Fruit fly (Drosophila melanogaster): Measurements from ENCODE around the gene Dnaaf5.
A peak's percentile ranks its signal among the peaks of the same experiment; 100 is the strongest.

Dnaaf5 gene

dm6 chr3R:14353733-14354152 lies 7.8 kb downstream of the Dnaaf5 start (continued):
- TF ChIP-seq HLH4C (GFP tag; IDR thresholded peaks at IDR 0.05; ENCODE audit: partially characterized antibody), result no peak
- TF ChIP-seq CG2889 (GFP tag; IDR thresholded peaks at IDR 0.05), result no peak
- no peak for TF ChIP-seq Dip3 (GFP tag; optimal IDR thresholded peaks at IDR 0.05)
- no peak for TF ChIP-seq pho (GFP tag; optimal IDR thresholded peaks at IDR 0.05)
- TF ChIP-seq CG13296 (GFP tag; optimal IDR thresholded peaks at IDR 0.05), result peak; percentile 81
- no peak for TF ChIP-seq gfzf (GFP tag; optimal IDR thresholded peaks at IDR 0.05)
- TF ChIP-seq C15 (GFP tag; IDR thresholded peaks at IDR 0.05), result 0 out of 3 replicates have a peak, but pooled peaks have one; percentile 42
- 0 out of 2 replicates have a peak, but pooled peaks have one; percentile 38 for TF ChIP-seq CG14014 (GFP tag; IDR thresholded peaks at IDR 0.05)
- TF ChIP-seq run (tag; optimal IDR thresholded peaks at IDR 0.05), result peak; percentile 43
- TF ChIP-seq grau (tag; optimal IDR thresholded peaks at IDR 0.05), result peak; percentile 76
- no peak for TF ChIP-seq MESR4 (GFP tag; optimal IDR thresholded peaks at IDR 0.05)
- no peak for TF ChIP-seq CG17612 (GFP tag; IDR thresholded peaks at IDR 0.05)
- TF ChIP-seq YL-1 (GFP tag; optimal IDR thresholded peaks at IDR 0.05), result no peak
- TF ChIP-seq CG18011 (GFP tag; optimal IDR thresholded peaks at IDR 0.05), result no peak
- peak; percentile 57 for TF ChIP-seq nerfin-1 (tag; optimal IDR thresholded peaks at IDR 0.05)
- peak; percentile 71 for TF ChIP-seq nau (GFP tag; optimal IDR thresholded peaks at IDR 0.05)
- TF ChIP-seq sna (GFP tag; IDR thresholded peaks at IDR 0.05; ENCODE audit: partially characterized antibody), result no peak
- TF ChIP-seq Jarid2 (GFP tag; optimal IDR thresholded peaks at IDR 0.05), result peak; percentile 44
- no peak for TF ChIP-seq grn (GFP tag; optimal IDR thresholded peaks at IDR 0.05)
- no peak for TF ChIP-seq CG6175 (GFP tag; IDR thresholded peaks at IDR 0.05)
- TF ChIP-seq trh (GFP tag; optimal IDR thresholded peaks at IDR 0.05), result no peak
- no peak for TF ChIP-seq CG12744 (GFP tag; optimal IDR thresholded peaks at IDR 0.05)
- TF ChIP-seq Awh (GFP tag; IDR thresholded peaks at IDR 0.05), result peak; percentile 39; the same call in 1 of the 2 replicates
- no peak for TF ChIP-seq Stat92E (GFP tag; optimal IDR thresholded peaks at IDR 0.05)
- TF ChIP-seq ind (GFP tag; optimal IDR thresholded peaks at IDR 0.05), result peak; percentile 72
- TF ChIP-seq Hr51 (GFP tag; optimal IDR thresholded peaks at IDR 0.05), result peak in 1 of 2 experiments; percentile 80
- TF ChIP-seq CG12236 (GFP tag; optimal IDR thresholded peaks at IDR 0.05), result no peak
- no peak for TF ChIP-seq CG3838 (GFP tag; optimal IDR thresholded peaks at IDR 0.05)
- peak; percentile 89 for TF ChIP-seq CG17361 (GFP tag; IDR thresholded peaks at IDR 0.05)
- TF ChIP-seq dpn (GFP tag; optimal IDR thresholded peaks at IDR 0.05), result peak in 1 of 2 experiments; percentile 38
- peak; percentile 74 for TF ChIP-seq Oli (tag; optimal IDR thresholded peaks at IDR 0.05)
- TF ChIP-seq zen (tag; optimal IDR thresholded peaks at IDR 0.05), result peak; percentile 23
- peak; percentile 44 for TF ChIP-seq NfI (GFP tag; optimal IDR thresholded peaks at IDR 0.05)
- TF ChIP-seq Ravus (GFP tag; IDR thresholded peaks at IDR 0.05), result no peak
- TF ChIP-seq CG18599 (GFP tag; optimal IDR thresholded peaks at IDR 0.05), result peak; percentile 87
- no peak for TF ChIP-seq Bgb (GFP tag; IDR thresholded peaks at IDR 0.05; ENCODE audit: partially characterized antibody)
- TF ChIP-seq nmo (GFP tag; optimal IDR thresholded peaks at IDR 0.05), result peak; percentile 74
- TF ChIP-seq CG17912 (GFP tag; optimal IDR thresholded peaks at IDR 0.05), result no peak
- no peak for TF ChIP-seq zfh2 (GFP tag; optimal IDR thresholded peaks at IDR 0.05)
- TF ChIP-seq CG9817 (tag; optimal IDR thresholded peaks at IDR 0.05), result peak; percentile 58
- TF ChIP-seq Atf-2 (GFP tag; optimal IDR thresholded peaks at IDR 0.05), result no peak
- peak; percentile 33 for TF ChIP-seq CG3407 (GFP tag; optimal IDR thresholded peaks at IDR 0.05)
- TF ChIP-seq CoRest (tag; optimal IDR thresholded peaks at IDR 0.05), result peak; percentile 77
- TF ChIP-seq sqz (GFP tag; optimal IDR thresholded peaks at IDR 0.05), result peak; percentile 62
- TF ChIP-seq HLH3B (GFP tag; IDR thresholded peaks at IDR 0.05), result peak; percentile 62
- 0 out of 2 replicates have a peak, but pooled peaks have one; percentile 21 for TF ChIP-seq CG9932 (GFP tag; IDR thresholded peaks at IDR 0.05)
- peak; percentile 62 for TF ChIP-seq CG6254 (GFP tag; optimal IDR thresholded peaks at IDR 0.05)
- no peak for TF ChIP-seq chn (GFP tag; optimal IDR thresholded peaks at IDR 0.05)
- TF ChIP-seq CG11560 (tag; IDR thresholded peaks at IDR 0.05), result no peak
- TF ChIP-seq Chrac-16 (GFP tag; optimal IDR thresholded peaks at IDR 0.05), result peak; percentile 12
